Fruit fly (Drosophila melanogaster) whole organism: ENCODE results near the gene Cyp4d1.

Source experiments
- CG8478 ChIP-seq: fragments of >200 bp; optimal IDR thresholded peaks from 2 replicates; lab custom pipeline; 2018; ENCODE audit warnings: inconsistent platforms
- psq ChIP-seq: fragments of >200 bp; optimal IDR thresholded peaks from 2 replicates; lab custom pipeline; 2017
- usp ChIP-seq: fragments of >200 bp; optimal IDR thresholded peaks from 2 replicates; lab custom pipeline; 2017; ENCODE audit warnings: missing biosample characterization, missing genetic modification characterization, mixed read lengths

- TF ChIP-seq CG8478 (lab: Kevin White, UChicago) (no peak), psq (lab: Kevin White, UChicago) (no peak), usp (GFP tag; lab: Kevin White, UChicago) (no peak)
Measured at dm6 chrX:2146574-2146973, 15.4 kb downstream of the Cyp4d1 start.
